Worm (Caenorhabditis elegans) whole organism, L4 larva: ENCODE measurements around the gene srt-7.

ENCODE experiments used
- F10B5.3 ChIP-seq: sonication (generic microtip); optimal IDR thresholded peaks from 2 replicates; lab custom pipeline; 2016; ENCODE audit warnings: mild to moderate bottlenecking, missing genetic modification characterization, missing compliant biosample characterization
- F44E2.7 ChIP-seq: fragments of 200-800 bp; sonication (Bioruptor generic); IDR thresholded peaks from 2 replicates; pipeline ENCODE4 v2.1.2; 2022; ENCODE audit warnings: missing genetic modification characterization, missing compliant biosample characterization
- aha-1 ChIP-seq: fragments of 150-350 bp; peaks from one replicate; lab custom pipeline; 2014; ENCODE audit warnings: missing biosample characterization, missing genetic modification characterization
- attf-4 ChIP-seq: sonication (generic microtip); optimal IDR thresholded peaks from 3 replicates; lab custom pipeline; 2017; ENCODE audit warnings: missing biosample characterization, missing genetic modification characterization
- ceh-20 ChIP-seq: fragments of 200-800 bp; sonication (Bioruptor generic); IDR thresholded peaks from 2 replicates; pipeline ENCODE4 v1.3.6; 2022; ENCODE audit warnings: missing genetic modification reagents, missing genetic modification characterization, missing compliant biosample characterization
- ceh-28 ChIP-seq: fragments of 150-350 bp; optimal IDR thresholded peaks from 2 replicates; lab custom pipeline; 2014; ENCODE audit warnings: missing biosample characterization, missing genetic modification reagents, missing genetic modification characterization
- ceh-44 ChIP-seq: fragments of 200-800 bp; sonication (Bioruptor generic); IDR thresholded peaks from 2 replicates; pipeline ENCODE4 v1.3.6; 2022; ENCODE audit warnings: missing genetic modification reagents, missing genetic modification characterization, missing compliant biosample characterization
- ceh-62 ChIP-seq: sonication (generic microtip); optimal IDR thresholded peaks from 2 replicates; lab custom pipeline; 2017; ENCODE audit warnings: missing biosample characterization, missing genetic modification characterization
- ctbp-1 ChIP-seq: fragments of 200-800 bp; sonication (Bioruptor generic); IDR thresholded peaks from 2 replicates; pipeline ENCODE4 v1.3.6; 2022; ENCODE audit warnings: missing genetic modification reagents, missing genetic modification characterization, missing compliant biosample characterization
- dmd-8 ChIP-seq: fragments of 200-800 bp; sonication (Bioruptor generic); IDR thresholded peaks from 2 replicates; pipeline ENCODE4 v1.3.6; 2022; ENCODE audit warnings: missing genetic modification characterization, missing compliant biosample characterization
- duxl-1 ChIP-seq: sonication (generic microtip); optimal IDR thresholded peaks from 2 replicates; lab custom pipeline; 2016; ENCODE audit warnings: mild to moderate bottlenecking, missing genetic modification characterization, moderate library complexity, missing compliant biosample characterization; ENCODE audit not compliant: poor library complexity
- dve-1 ChIP-seq: sonication (generic microtip); optimal IDR thresholded peaks from 2 replicates; lab custom pipeline; 2017; ENCODE audit warnings: antibody characterized with exemption, mild to moderate bottlenecking, missing genetic modification characterization, missing compliant biosample characterization; ENCODE audit not compliant: insufficient read depth
- egl-27 ChIP-seq: sonication (generic microtip); optimal IDR thresholded peaks from 3 replicates; lab custom pipeline; 2017; ENCODE audit warnings: missing biosample characterization, missing genetic modification reagents, missing genetic modification characterization
- fkh-10 ChIP-seq: fragments of 150-350 bp; optimal IDR thresholded peaks from 2 replicates; lab custom pipeline; 2014; ENCODE audit warnings: missing biosample characterization, missing genetic modification reagents, missing genetic modification characterization
- gei-8 ChIP-seq: fragments of 200-800 bp; sonication (Bioruptor generic); optimal IDR thresholded peaks from 2 replicates; lab custom pipeline; 2018; ENCODE audit warnings: mild to moderate bottlenecking, missing genetic modification characterization, missing compliant biosample characterization
- hlh-11 ChIP-seq: fragments of 200-800 bp; sonication (Bioruptor generic); optimal IDR thresholded peaks from 2 replicates; lab custom pipeline; 2018; ENCODE audit warnings: mild to moderate bottlenecking, missing genetic modification characterization, missing compliant biosample characterization
- hmg-1.1 ChIP-seq: fragments of 200-800 bp; sonication (Bioruptor generic); IDR thresholded peaks from 2 replicates; pipeline ENCODE4 v1.3.6; 2022; ENCODE audit warnings: missing genetic modification reagents, missing genetic modification characterization, missing compliant biosample characterization
- lin-15B ChIP-seq: fragments of 150-350 bp; sonication (generic microtip); optimal IDR thresholded peaks from 3 replicates; lab custom pipeline; 2014; ENCODE audit warnings: missing biosample characterization, missing genetic modification characterization
- lin-29 ChIP-seq: fragments of 200-800 bp; sonication (Bioruptor generic); IDR thresholded peaks from 2 replicates; pipeline ENCODE4 v1.3.6; 2022; ENCODE audit warnings: missing genetic modification reagents, missing genetic modification characterization, missing compliant biosample characterization
- madf-9 ChIP-seq: fragments of 200-800 bp; sonication (Bioruptor generic); conservative IDR thresholded peaks from 2 replicates; pipeline ENCODE4 v1.3.6; 2022; ENCODE audit warnings: missing genetic modification reagents, missing genetic modification characterization, missing compliant biosample characterization
- mdt-29 ChIP-seq: fragments of 200-800 bp; sonication (Bioruptor generic); IDR thresholded peaks from 2 replicates; pipeline ENCODE4 v1.3.6; 2022; ENCODE audit warnings: missing genetic modification reagents, missing genetic modification characterization, missing compliant biosample characterization
- nhr-102 ChIP-seq: sonication (generic microtip); optimal IDR thresholded peaks from 2 replicates; lab custom pipeline; 2016; ENCODE audit warnings: mild to moderate bottlenecking, missing genetic modification characterization, moderate library complexity, missing compliant biosample characterization
- nhr-11 ChIP-seq: fragments of 150-350 bp; optimal IDR thresholded peaks from 2 replicates; lab custom pipeline; 2014; ENCODE audit warnings: missing biosample characterization, missing genetic modification characterization
- nhr-42 ChIP-seq: fragments of 200-800 bp; sonication (Bioruptor generic); IDR thresholded peaks from 2 replicates; pipeline ENCODE4 v1.3.6; 2022; ENCODE audit warnings: missing genetic modification characterization, missing compliant biosample characterization
- nhr-6 ChIP-seq: fragments of 150-350 bp; optimal IDR thresholded peaks from 2 replicates; lab custom pipeline; 2014; ENCODE audit warnings: missing biosample characterization, missing genetic modification characterization
- pqm-1 ChIP-seq: sonication (generic microtip); optimal IDR thresholded peaks from 2 replicates; lab custom pipeline; 2017; ENCODE audit warnings: missing biosample characterization, missing genetic modification characterization
- set-16 ChIP-seq: fragments of 200-800 bp; sonication (Bioruptor generic); IDR thresholded peaks from 2 replicates; pipeline ENCODE4 v1.3.6; 2022; ENCODE audit warnings: missing genetic modification reagents, missing genetic modification characterization, missing compliant biosample characterization
- spr-1 ChIP-seq: sonication (generic microtip); optimal IDR thresholded peaks from 2 replicates; lab custom pipeline; 2016; ENCODE audit warnings: mild to moderate bottlenecking, missing genetic modification characterization, missing compliant biosample characterization
- tra-1 ChIP-seq: fragments of 200-800 bp; sonication (Bioruptor generic); IDR thresholded peaks from 2 replicates; pipeline ENCODE4 v1.3.6; 2022; ENCODE audit warnings: missing genetic modification reagents, missing genetic modification characterization, missing compliant biosample characterization
- unc-62 ChIP-seq, 3 experiments: fragments of 150-350 bp in 1 of 3; sonication (generic microtip); optimal IDR thresholded peaks in 2 of 3; peaks in 1 of 3; 1 replicate in 1 of 3; 2 replicates in 2 of 3; lab custom pipeline; 2014 to 2017; ENCODE audit warnings: missing biosample characterization in 3 of 3, missing genetic modification characterization in 3 of 3, missing genetic modification reagents in 3 of 3, missing genotype in 1 of 3
- vab-7 ChIP-seq: fragments of 200-800 bp; sonication (Bioruptor generic); IDR thresholded peaks from 2 replicates; pipeline ENCODE4 v1.3.6; 2022; ENCODE audit warnings: missing genetic modification reagents, missing genetic modification characterization, missing compliant biosample characterization
- zfp-2 ChIP-seq: sonication (generic microtip); optimal IDR thresholded peaks from 2 replicates; lab custom pipeline; 2016; ENCODE audit warnings: mild to moderate bottlenecking, missing genetic modification characterization, missing compliant biosample characterization
- zfp-3 ChIP-seq: fragments of 200-800 bp; sonication (Bioruptor generic); conservative IDR thresholded peaks from 2 replicates; pipeline ENCODE4 v1.3.6; 2022; ENCODE audit warnings: missing genetic modification reagents, missing genetic modification characterization, missing compliant biosample characterization

srt-7 gene

ce11 chrV:3039282-3039681 is 42.3 kb upstream of the srt-7 start, which contains the start of gene chpf-2 (continued):
- TF ChIP-seq egl-27 (tag; lab: Kevin White, UChicago) (no peak), fkh-10 (no peak)

ce11 chrV:3040930-3041329 is 40.6 kb upstream of the srt-7 start:
- TF ChIP-seq F10B5.3 (no peak), gei-8 (GFP tag; lab: Kevin White, UChicago) (no peak), zfp-3 (GFP tag; lab: Robert Waterston, UW) (no peak), nhr-6 (tag; lab: Kevin White, UChicago) (no peak), egl-27 (tag; lab: Kevin White, UChicago) (no peak), lin-29 (GFP tag; lab: Robert Waterston, UW) (no peak), dve-1 (tag; lab: Kevin White, UChicago) (no peak), vab-7 (GFP tag; lab: Robert Waterston, UW) (no peak), nhr-11 (tag; lab: Kevin White, UChicago) (no peak), nhr-102 (tag; lab: Kevin White, UChicago) (no peak)

- TF ChIP-seq ctbp-1 (no peak), ceh-28 (tag; lab: Kevin White, UChicago) (no peak), lin-29 (GFP tag; lab: Robert Waterston, UW) (no peak), zfp-2 (no peak)
Measured at ce11 chrV:3044837-3045236, 36.7 kb upstream of the srt-7 start, which contains the start of gene F59D6.1. TSS of gene F59D6.1 (plus strand) at chrV:3045137.

ce11 chrV:3046364-3046763 is 35.2 kb upstream of the srt-7 start:
- TF ChIP-seq hmg-1.1 (GFP tag; lab: Robert Waterston, UW): no peak
- peak; percentile 72 for TF ChIP-seq set-16
- TF ChIP-seq aha-1 (tag; lab: Kevin White, UChicago): peak; percentile 83

ce11 chrV:3054254-3054653 is 27.3 kb upstream of the srt-7 start, which contains the start of gene C50H11.8:
TSS of gene C50H11.8 (plus strand) at chrV:3054554.
- no peak for TF ChIP-seq nhr-42
- TF ChIP-seq ceh-44 (GFP tag; lab: Robert Waterston, UW): no peak
- no peak for TF ChIP-seq nhr-6 (tag; lab: Kevin White, UChicago)
- no peak for TF ChIP-seq dmd-8 (GFP tag; lab: Robert Waterston, UW)
- TF ChIP-seq madf-9: no peak
- no peak for TF ChIP-seq duxl-1
- TF ChIP-seq hlh-11 (tag; lab: Kevin White, UChicago): no peak
- TF ChIP-seq attf-4 (tag; lab: Kevin White, UChicago): no peak
- TF ChIP-seq ceh-20 (GFP tag; lab: Robert Waterston, UW): no peak
- no peak for TF ChIP-seq tra-1 (GFP tag; lab: Robert Waterston, UW)
- no peak for TF ChIP-seq pqm-1 (tag; lab: Kevin White, UChicago)
- TF ChIP-seq ctbp-1: no peak
- TF ChIP-seq unc-62 (GFP tag; optimal IDR thresholded peaks at IDR 0.05 in 1 of 2; lab: Kevin White, UChicago): no peak
- TF ChIP-seq unc-62 (tag; optimal IDR thresholded peaks at IDR 0.05; lab: Kevin White, UChicago): no peak
- TF ChIP-seq mdt-29 (GFP tag; lab: Robert Waterston, UW): no peak
- no peak for TF ChIP-seq lin-15B
- TF ChIP-seq F44E2.7 (GFP tag; lab: Robert Waterston, UW): no peak
- no peak for TF ChIP-seq spr-1 (tag; lab: Kevin White, UChicago)
- no peak for TF ChIP-seq ceh-62 (tag; lab: Kevin White, UChicago)
